Worm (Caenorhabditis elegans) whole organism, L4/young adult: ENCODE data around the gene Y32G9B.1.

Source experiments
- W03F9.2 ChIP-seq: fragments of 150-350 bp; optimal IDR thresholded peaks from 2 replicates; lab custom pipeline; 2014; ENCODE audit warnings: missing biosample characterization, missing genetic modification characterization
- dao-5 ChIP-seq: sonication (generic microtip); optimal IDR thresholded peaks from 2 replicates; lab custom pipeline; 2016; ENCODE audit warnings: missing genotype, missing genetic modification characterization, moderate library complexity, missing compliant biosample characterization
- him-1 ChIP-seq: sonication (generic microtip); optimal IDR thresholded peaks from 2 replicates; lab custom pipeline; 2016; ENCODE audit warnings: missing genotype, missing genetic modification reagents, missing genetic modification characterization, missing compliant biosample characterization

ce11 chrV:1824528-1824927, 5.3 kb downstream of the Y32G9B.1 start:
- TF ChIP-seq him-1 (no peak), W03F9.2 (tag; lab: Kevin White, UChicago) (no peak), dao-5 (tag; lab: Kevin White, UChicago) (no peak)
